Worm (Caenorhabditis elegans): ENCODE results near the gene nhr-32.

- no peak for TF ChIP-seq tab-1 (GFP tag; IDR thresholded peaks at IDR 0.05)
- no peak for TF ChIP-seq ztf-23 (GFP tag; IDR thresholded peaks at IDR 0.05)
- no peak for TF ChIP-seq klf-2 (GFP tag; conservative IDR thresholded peaks at IDR 0.05)
- TF ChIP-seq med-1 (GFP tag; optimal IDR thresholded peaks at IDR 0.05; ENCODE audit: insufficient read depth): no peak
- TF ChIP-seq flt-1 (GFP tag; IDR thresholded peaks at IDR 0.05): no peak
- TF ChIP-seq cog-1 (tag; optimal IDR thresholded peaks at IDR 0.05): no peak
These were observed 28.3 kb upstream of the nhr-32 start, which contains the start of gene skr-20 for ce11 chrX:13223437-13223836.

Measured in whole organism, midembryonic.